Fruit fly (Drosophila melanogaster) whole organism, prepupa: ENCODE data around the gene Kr-h1.
A peak's percentile ranks its signal among the peaks of the same experiment; 100 is the strongest.

ENCODE experiments used
- CG10669 ChIP-seq: fragments of 200-800 bp; sonication (Bioruptor generic); optimal IDR thresholded peaks from 3 replicates; lab custom pipeline; 2018; ENCODE audit warnings: missing biosample characterization, mild to moderate bottlenecking, missing genetic modification characterization, moderate library complexity
- CG6808 ChIP-seq: fragments of 200-800 bp; sonication (Bioruptor generic); optimal IDR thresholded peaks from 3 replicates; lab custom pipeline; 2017; ENCODE audit warnings: missing biosample characterization, missing genetic modification characterization, mild to moderate bottlenecking, moderate library complexity, missing genetic modification reagents
- CG8119 ChIP-seq: fragments of 200-800 bp; sonication (Bioruptor generic); IDR thresholded peaks from 3 replicates; pipeline ENCODE4 v1.3.6; 2022; ENCODE audit warnings: missing biosample characterization, missing genetic modification characterization
- CG8319 ChIP-seq: fragments of 200-800 bp; sonication (Bioruptor generic); optimal IDR thresholded peaks from 3 replicates; lab custom pipeline; 2016; ENCODE audit warnings: missing biosample characterization, missing genetic modification characterization
- OdsH ChIP-seq: fragments of 200-800 bp; sonication (Bioruptor generic); optimal IDR thresholded peaks from 3 replicates; lab custom pipeline; 2016; ENCODE audit warnings: missing biosample characterization, missing genetic modification characterization
- Smox ChIP-seq: fragments of 200-800 bp; sonication (Bioruptor generic); optimal IDR thresholded peaks from 3 replicates; lab custom pipeline; 2016; ENCODE audit warnings: missing biosample characterization, missing genetic modification characterization
- Sox102F ChIP-seq: fragments of 200-800 bp; sonication (Bioruptor generic); optimal IDR thresholded peaks from 2 replicates; lab custom pipeline; 2016; ENCODE audit warnings: missing biosample characterization, mild to moderate bottlenecking, missing genetic modification characterization
- spab ChIP-seq: fragments of 200-800 bp; sonication (Bioruptor generic); optimal IDR thresholded peaks from 2 replicates; lab custom pipeline; 2017; ENCODE audit warnings: missing biosample characterization, mild to moderate bottlenecking, missing genetic modification characterization, missing genetic modification reagents

DNA sequence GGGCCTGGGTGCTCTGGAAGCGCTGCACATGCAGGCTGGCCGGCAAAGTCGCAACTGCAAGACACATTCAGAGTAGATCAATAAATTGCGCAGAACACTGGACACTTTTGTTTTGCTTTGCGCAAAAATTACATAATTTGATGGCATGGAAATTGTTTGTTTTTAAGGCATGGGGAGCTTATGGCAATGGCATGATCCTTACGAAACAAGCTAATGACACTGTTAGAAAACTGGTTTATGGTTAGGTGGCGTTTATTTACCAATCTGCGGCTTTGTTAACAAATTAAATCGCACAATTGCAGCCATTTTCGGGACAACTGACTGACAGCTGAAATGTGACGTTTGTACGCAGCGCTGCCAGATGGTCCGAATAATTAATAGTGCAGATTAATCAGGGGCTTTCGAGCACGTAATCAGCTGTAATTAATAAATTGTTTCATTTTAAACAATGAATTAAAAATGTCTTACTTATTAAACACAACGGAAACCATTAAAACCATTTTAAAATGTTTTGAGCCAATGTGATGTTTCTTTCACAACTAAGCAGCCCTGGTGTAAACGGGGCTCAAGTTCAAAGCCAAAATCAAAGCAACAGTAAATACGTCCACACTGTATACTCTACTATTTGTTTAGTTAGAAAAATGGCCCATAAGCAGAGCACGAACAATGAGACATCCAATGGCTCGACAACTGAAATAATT is 19.9 kb upstream of the Kr-h1 start, which contains the start of the genes ND-51 and CG13994:
- TF ChIP-seq CG10669 (GFP tag; lab: Kevin White, UChicago) (no peak), CG8119 (GFP tag; lab: Robert Waterston, UW) (peak; percentile 49; the same call in 2 of the 3 replicates), Sox102F (GFP tag; lab: Kevin White, UChicago) (no peak), spab (GFP tag; lab: Kevin White, UChicago) (peak; percentile 31), CG6808 (GFP tag; lab: Kevin White, UChicago) (peak; percentile 51), Smox (GFP tag; lab: Kevin White, UChicago) (peak; percentile 70), CG8319 (GFP tag; lab: Kevin White, UChicago) (peak; percentile 43), OdsH (no peak)
